Worm (Caenorhabditis elegans) whole organism, L4 larva: ENCODE measurements around the gene gei-14.

Experiments used
- F10B5.3 ChIP-seq: sonication (generic microtip); optimal IDR thresholded peaks from 2 replicates; lab custom pipeline; 2016; ENCODE audit warnings: mild to moderate bottlenecking, missing genetic modification characterization, missing compliant biosample characterization
- F26F4.8 ChIP-seq: fragments of 200-800 bp; sonication (Bioruptor generic); conservative IDR thresholded peaks from 2 replicates; pipeline ENCODE4 v1.3.6; 2022; ENCODE audit warnings: missing genetic modification characterization, missing compliant biosample characterization
- F49E8.2 ChIP-seq: sonication (generic microtip); optimal IDR thresholded peaks from 2 replicates; lab custom pipeline; 2016; ENCODE audit warnings: missing compliant biosample characterization, mild to moderate bottlenecking, missing genetic modification characterization, borderline replicate concordance
- R02D3.7 ChIP-seq: fragments of 150-350 bp; sonication (generic microtip); optimal IDR thresholded peaks from 3 replicates; lab custom pipeline; 2014; ENCODE audit warnings: missing biosample characterization, missing genetic modification characterization
- Y105C5A.15 ChIP-seq: fragments of 200-800 bp; sonication (Bioruptor generic); IDR thresholded peaks from 2 replicates; pipeline ENCODE4 v1.3.6; 2022; ENCODE audit warnings: missing genetic modification characterization, missing compliant biosample characterization
- Y5F2A.4 ChIP-seq: fragments of 200-800 bp; sonication (Bioruptor generic); optimal IDR thresholded peaks from 2 replicates; lab custom pipeline; 2018; ENCODE audit warnings: mild to moderate bottlenecking, missing genetic modification characterization, missing compliant biosample characterization
- aly-2 ChIP-seq: sonication (generic microtip); optimal IDR thresholded peaks from 2 replicates; lab custom pipeline; 2018; ENCODE audit warnings: missing biosample characterization, missing genetic modification characterization
- ceh-32 ChIP-seq: sonication (generic microtip); optimal IDR thresholded peaks from 2 replicates; lab custom pipeline; 2016; ENCODE audit warnings: mild to moderate bottlenecking, missing genetic modification characterization, missing compliant biosample characterization; ENCODE audit not compliant: poor library complexity
- ceh-44 ChIP-seq: fragments of 200-800 bp; sonication (Bioruptor generic); IDR thresholded peaks from 2 replicates; pipeline ENCODE4 v1.3.6; 2022; ENCODE audit warnings: missing genetic modification reagents, missing genetic modification characterization, missing compliant biosample characterization
- ceh-62 ChIP-seq: sonication (generic microtip); optimal IDR thresholded peaks from 2 replicates; lab custom pipeline; 2017; ENCODE audit warnings: missing biosample characterization, missing genetic modification characterization
- ctbp-1 ChIP-seq: fragments of 200-800 bp; sonication (Bioruptor generic); IDR thresholded peaks from 2 replicates; pipeline ENCODE4 v1.3.6; 2022; ENCODE audit warnings: missing genetic modification reagents, missing genetic modification characterization, missing compliant biosample characterization
- daf-16 ChIP-seq, 3 experiments: sonication (generic microtip); optimal IDR thresholded peaks; 2 replicates each; lab custom pipeline; 2016 to 2017; ENCODE audit warnings: missing genetic modification characterization in 3 of 3, missing genetic modification reagents in 3 of 3, mild to moderate bottlenecking in 2 of 3, missing compliant biosample characterization in 2 of 3, missing biosample characterization in 1 of 3, moderate library complexity in 1 of 3
- daf-19 ChIP-seq: fragments of 200-800 bp; sonication (Bioruptor generic); conservative IDR thresholded peaks from 2 replicates; pipeline ENCODE4 v1.3.6; 2022; ENCODE audit warnings: missing genetic modification characterization, missing compliant biosample characterization
- daf-8 ChIP-seq: fragments of 200-800 bp; sonication (Bioruptor generic); IDR thresholded peaks from 2 replicates; pipeline ENCODE4 v1.3.6; 2022; ENCODE audit warnings: missing genetic modification characterization, missing compliant biosample characterization
- dmd-9 ChIP-seq: fragments of 200-800 bp; sonication (Bioruptor generic); IDR thresholded peaks from 2 replicates; pipeline ENCODE4 v1.3.6; 2022; ENCODE audit warnings: missing genetic modification reagents, missing genetic modification characterization, missing compliant biosample characterization
- dpl-1 ChIP-seq: fragments of 150-350 bp; optimal IDR thresholded peaks from 2 replicates; lab custom pipeline; 2014; ENCODE audit warnings: missing biosample characterization, missing genetic modification reagents, missing genetic modification characterization
- fkh-10 ChIP-seq: fragments of 150-350 bp; optimal IDR thresholded peaks from 2 replicates; lab custom pipeline; 2014; ENCODE audit warnings: missing biosample characterization, missing genetic modification reagents, missing genetic modification characterization
- hif-1 ChIP-seq, 2 experiments: sonication (generic microtip); optimal IDR thresholded peaks; 2 replicates each; lab custom pipeline; 2016 to 2017; ENCODE audit warnings: missing compliant biosample characterization in 2 of 2, missing genetic modification characterization in 2 of 2, missing genetic modification reagents in 2 of 2, missing genotype in 2 of 2, mild to moderate bottlenecking in 1 of 2
- hlh-30 ChIP-seq: sonication (generic microtip); optimal IDR thresholded peaks from 2 replicates; lab custom pipeline; 2017; ENCODE audit warnings: antibody characterized with exemption, mild to moderate bottlenecking, missing genetic modification characterization, missing compliant biosample characterization; ENCODE audit not compliant: insufficient read depth
- hmg-1.1 ChIP-seq: fragments of 200-800 bp; sonication (Bioruptor generic); IDR thresholded peaks from 2 replicates; pipeline ENCODE4 v1.3.6; 2022; ENCODE audit warnings: missing genetic modification reagents, missing genetic modification characterization, missing compliant biosample characterization
- lin-13 ChIP-seq: fragments of 150-350 bp; optimal IDR thresholded peaks from 2 replicates; lab custom pipeline; 2014; ENCODE audit warnings: missing biosample characterization, missing genetic modification reagents, missing genetic modification characterization
- lin-38 ChIP-seq: fragments of 200-800 bp; sonication (Bioruptor generic); IDR thresholded peaks from 2 replicates; pipeline ENCODE4 v1.3.6; 2022; ENCODE audit warnings: missing genetic modification reagents, missing genetic modification characterization, missing compliant biosample characterization
- lir-3 ChIP-seq: sonication (generic microtip); optimal IDR thresholded peaks from 2 replicates; lab custom pipeline; 2016; ENCODE audit warnings: mild to moderate bottlenecking, missing genetic modification characterization, missing compliant biosample characterization
- lsy-2 ChIP-seq, 2 experiments: fragments of 150-350 bp in 1 of 2; sonication (generic microtip) in 1 of 2; optimal IDR thresholded peaks; 2 replicates each; lab custom pipeline; 2014 to 2017; ENCODE audit warnings: missing biosample characterization in 2 of 2, missing genetic modification characterization in 2 of 2
- madf-5 ChIP-seq, 2 experiments: fragments of 200-800 bp; sonication (Bioruptor generic); IDR thresholded peaks; 2 replicates each; pipeline ENCODE4 v1.3.6; 2022; ENCODE audit warnings: missing compliant biosample characterization in 2 of 2, missing genetic modification characterization in 2 of 2
- mdl-1 ChIP-seq, 2 experiments: fragments of 150-350 bp in 1 of 2; sonication (generic microtip) in 1 of 2; optimal IDR thresholded peaks; 2 replicates each; lab custom pipeline; 2014 to 2017; ENCODE audit warnings: missing biosample characterization in 2 of 2, missing genetic modification characterization in 2 of 2
- mep-1 ChIP-seq: fragments of 150-350 bp; sonication (generic microtip); optimal IDR thresholded peaks from 3 replicates; lab custom pipeline; 2014; ENCODE audit warnings: missing biosample characterization, missing genetic modification characterization
- mes-2 ChIP-seq: sonication (generic microtip); optimal IDR thresholded peaks from 2 replicates; lab custom pipeline; 2016; ENCODE audit warnings: missing genotype, mild to moderate bottlenecking, missing genetic modification characterization, missing compliant biosample characterization; ENCODE audit not compliant: poor library complexity, severe bottlenecking
- nhr-102 ChIP-seq: sonication (generic microtip); optimal IDR thresholded peaks from 2 replicates; lab custom pipeline; 2016; ENCODE audit warnings: mild to moderate bottlenecking, missing genetic modification characterization, moderate library complexity, missing compliant biosample characterization
- nhr-111 ChIP-seq: fragments of 200-800 bp; sonication (Bioruptor generic); optimal IDR thresholded peaks from 2 replicates; lab custom pipeline; 2018; ENCODE audit warnings: mild to moderate bottlenecking, missing genetic modification characterization, missing compliant biosample characterization
- nhr-237 ChIP-seq: sonication (generic microtip); optimal IDR thresholded peaks from 2 replicates; lab custom pipeline; 2017; ENCODE audit warnings: missing biosample characterization, missing genetic modification characterization
- nhr-28 ChIP-seq: fragments of 150-350 bp; optimal IDR thresholded peaks from 2 replicates; lab custom pipeline; 2014; ENCODE audit warnings: missing biosample characterization, missing genetic modification characterization
- nhr-42 ChIP-seq: fragments of 200-800 bp; sonication (Bioruptor generic); IDR thresholded peaks from 2 replicates; pipeline ENCODE4 v1.3.6; 2022; ENCODE audit warnings: missing genetic modification characterization, missing compliant biosample characterization
- nhr-6 ChIP-seq: fragments of 150-350 bp; optimal IDR thresholded peaks from 2 replicates; lab custom pipeline; 2014; ENCODE audit warnings: missing biosample characterization, missing genetic modification characterization
- nhr-76 ChIP-seq: fragments of 150-350 bp; optimal IDR thresholded peaks from 2 replicates; lab custom pipeline; 2014; ENCODE audit warnings: missing biosample characterization, missing genetic modification characterization
- pha-4 ChIP-seq, 2 experiments: fragments of 150-350 bp in 1 of 2; fragments of 200-800 bp in 1 of 2; sonication (Bioruptor generic) in 1 of 2; IDR thresholded peaks in 1 of 2; optimal IDR thresholded peaks in 1 of 2; 2 replicates each; pipeline versions ENCODE4 v1.3.6 to Lab custom; 2014 to 2022; ENCODE audit warnings: missing genetic modification characterization in 2 of 2, missing genetic modification reagents in 2 of 2, missing biosample characterization in 1 of 2, missing compliant biosample characterization in 1 of 2
- php-3 ChIP-seq: fragments of 200-800 bp; sonication (Bioruptor generic); IDR thresholded peaks from 2 replicates; pipeline ENCODE4 v1.3.6; 2022; ENCODE audit warnings: missing genetic modification reagents, missing genetic modification characterization, missing compliant biosample characterization
- pqm-1 ChIP-seq: sonication (generic microtip); optimal IDR thresholded peaks from 2 replicates; lab custom pipeline; 2017; ENCODE audit warnings: missing biosample characterization, missing genetic modification characterization
- rbr-2 ChIP-seq: sonication (generic microtip); optimal IDR thresholded peaks from 2 replicates; lab custom pipeline; 2016; ENCODE audit warnings: missing genotype, missing genetic modification characterization, missing compliant biosample characterization
- sdz-12 ChIP-seq: fragments of 200-800 bp; sonication (Bioruptor generic); optimal IDR thresholded peaks from 2 replicates; lab custom pipeline; 2018; ENCODE audit warnings: mild to moderate bottlenecking, missing genetic modification characterization, missing compliant biosample characterization
- skn-1 ChIP-seq: fragments of 150-350 bp; optimal IDR thresholded peaks from 2 replicates; lab custom pipeline; 2014; ENCODE audit warnings: missing biosample characterization, missing genetic modification characterization
- snpc-1.2 ChIP-seq: fragments of 200-800 bp; sonication (Bioruptor generic); IDR thresholded peaks from 2 replicates; pipeline ENCODE4 v1.3.6; 2022; ENCODE audit warnings: missing genetic modification reagents, missing genetic modification characterization, missing compliant biosample characterization
- spr-1 ChIP-seq: sonication (generic microtip); optimal IDR thresholded peaks from 2 replicates; lab custom pipeline; 2016; ENCODE audit warnings: mild to moderate bottlenecking, missing genetic modification characterization, missing compliant biosample characterization
- unc-130 ChIP-seq: sonication (generic microtip); optimal IDR thresholded peaks from 2 replicates; lab custom pipeline; 2016; ENCODE audit warnings: missing genetic modification reagents, missing genetic modification characterization, missing compliant biosample characterization
- unc-39 ChIP-seq: sonication (generic microtip); optimal IDR thresholded peaks from 2 replicates; lab custom pipeline; 2017; ENCODE audit warnings: missing biosample characterization, missing genetic modification characterization
- unc-62 ChIP-seq, 3 experiments: fragments of 150-350 bp in 1 of 3; sonication (generic microtip); optimal IDR thresholded peaks in 2 of 3; peaks in 1 of 3; 1 replicate in 1 of 3; 2 replicates in 2 of 3; lab custom pipeline; 2014 to 2017; ENCODE audit warnings: missing biosample characterization in 3 of 3, missing genetic modification characterization in 3 of 3, missing genetic modification reagents in 3 of 3, missing genotype in 1 of 3
- zfp-2 ChIP-seq: sonication (generic microtip); optimal IDR thresholded peaks from 2 replicates; lab custom pipeline; 2016; ENCODE audit warnings: mild to moderate bottlenecking, missing genetic modification characterization, missing compliant biosample characterization
- zfp-3 ChIP-seq: fragments of 200-800 bp; sonication (Bioruptor generic); conservative IDR thresholded peaks from 2 replicates; pipeline ENCODE4 v1.3.6; 2022; ENCODE audit warnings: missing genetic modification reagents, missing genetic modification characterization, missing compliant biosample characterization
- ztf-7 ChIP-seq: fragments of 150-350 bp; optimal IDR thresholded peaks from 2 replicates; lab custom pipeline; 2014; ENCODE audit warnings: missing biosample characterization, missing genetic modification characterization

Gene gei-14

DNA sequence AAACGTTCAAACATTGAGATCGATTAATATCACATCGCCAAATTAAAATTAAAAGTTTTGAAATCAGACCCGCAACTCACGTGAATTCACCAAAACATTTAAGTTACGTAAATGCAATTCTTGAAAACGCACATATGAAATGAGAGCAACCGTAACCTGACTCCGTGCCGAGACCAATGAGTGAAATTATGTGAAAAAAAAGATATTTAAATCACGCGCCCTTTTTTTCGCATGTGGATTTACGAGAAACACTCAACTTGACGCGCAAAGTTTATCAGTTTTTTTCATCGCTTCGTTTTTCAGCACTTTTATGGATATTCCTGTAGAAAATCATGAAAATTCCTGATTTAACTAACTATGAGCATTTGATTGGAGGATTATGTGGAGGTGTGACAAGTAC lies at the start of gene gei-14, which contains the start of gene slc-25A32:
gei-14 (minus strand) TSS at position 175 of the 400 bp plus-strand sequence.
slc-25A32 (plus strand) TSS at position 242 of the 400 bp plus-strand sequence.
- TF ChIP-seq madf-5 (GFP tag; IDR thresholded peaks at IDR 0.05; lab: Robert Waterston, UW) (no peak), fkh-10 (GFP tag; lab: Kevin White, UChicago) (no peak), hlh-30 (tag; lab: Kevin White, UChicago) (peak; percentile 52), dmd-9 (GFP tag; lab: Robert Waterston, UW) (no peak), lsy-2 (tag; optimal IDR thresholded peaks at IDR 0.05; lab: Kevin White, UChicago) (peak in 1 of 2 experiments; percentile 82), ceh-62 (no peak), zfp-2 (tag; lab: Kevin White, UChicago) (no peak), ceh-44 (GFP tag; lab: Robert Waterston, UW) (no peak), lin-13 (GFP tag; lab: Kevin White, UChicago) (peak; percentile 45), mdl-1 (tag; optimal IDR thresholded peaks at IDR 0.05; lab: Kevin White, UChicago) (no peak), lir-3 (tag; lab: Kevin White, UChicago) (no peak), pqm-1 (tag; lab: Kevin White, UChicago) (no peak), ctbp-1 (no peak), sdz-12 (GFP tag; lab: Kevin White, UChicago) (no peak), unc-130 (GFP tag; lab: Kevin White, UChicago) (peak; percentile 65), pha-4 (GFP tag; IDR thresholded peaks at IDR 0.05; lab: Robert Waterston, UW) (no peak), pha-4 (tag; optimal IDR thresholded peaks at IDR 0.05; lab: Kevin White, UChicago) (peak; percentile 12), nhr-28 (tag; lab: Kevin White, UChicago) (no peak), mes-2 (peak; percentile 54), F49E8.2 (tag; lab: Kevin White, UChicago) (peak; percentile 45), R02D3.7 (peak; percentile 84), zfp-3 (GFP tag; lab: Robert Waterston, UW) (no peak), F26F4.8 (GFP tag; lab: Robert Waterston, UW) (no peak), hmg-1.1 (GFP tag; lab: Robert Waterston, UW) (no peak), Y5F2A.4 (GFP tag; lab: Kevin White, UChicago) (no peak), F10B5.3 (tag; lab: Kevin White, UChicago) (no peak), nhr-111 (no peak), daf-19 (GFP tag; lab: Robert Waterston, UW) (no peak), snpc-1.2 (no peak), nhr-237 (tag; lab: Kevin White, UChicago) (no peak), dpl-1 (peak; percentile 89), ceh-32 (tag; lab: Kevin White, UChicago) (no peak), nhr-102 (no peak), nhr-6 (tag; lab: Kevin White, UChicago) (peak; percentile 0), nhr-76 (tag; lab: Kevin White, UChicago) (no peak), aly-2 (tag; lab: Kevin White, UChicago) (no peak), lin-38 (peak; percentile 57), Y105C5A.15 (GFP tag; lab: Robert Waterston, UW) (no peak), daf-8 (GFP tag; lab: Robert Waterston, UW) (no peak), ztf-7 (tag; lab: Kevin White, UChicago) (no peak)

DNA sequence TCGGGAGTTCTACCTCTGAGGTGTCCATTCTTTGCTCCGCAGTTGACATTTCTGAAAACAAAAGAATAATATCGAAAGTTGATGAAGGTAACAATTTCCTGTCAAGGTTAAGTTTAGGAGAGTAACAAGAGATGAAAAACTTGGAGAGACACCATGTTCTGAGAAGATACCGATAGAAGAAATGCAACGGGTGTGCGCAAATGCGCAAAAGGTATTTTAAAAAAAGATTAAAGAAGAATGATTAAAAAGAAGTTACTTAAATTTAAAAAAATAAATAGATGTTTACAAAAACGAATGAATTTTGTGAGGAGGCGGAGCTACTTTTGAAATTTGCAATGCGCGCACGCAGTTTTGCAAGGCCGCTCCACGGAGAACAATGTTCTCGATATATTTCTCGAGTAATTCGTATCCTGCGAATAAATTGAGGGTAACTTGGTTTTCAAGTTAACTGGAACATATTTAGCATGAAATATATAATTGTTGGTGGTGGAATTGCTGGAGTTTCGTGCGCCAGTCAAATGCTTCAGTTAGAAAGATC lies 49.0 kb upstream of the gei-14 start, which contains the start of the genes ran-3 and C26D10.3:
ran-3 (minus strand) TSS at position 51 of the 538 bp plus-strand sequence.
C26D10.3 (plus strand) TSS at position 385 of the 538 bp plus-strand sequence.
- TF ChIP-seq hif-1 (tag; optimal IDR thresholded peaks at IDR 0.05; lab: Kevin White, UChicago) (peak in 1 of 2 experiments; percentile 13), unc-39 (tag; lab: Kevin White, UChicago) (no peak), mes-2 (peak; percentile 91), R02D3.7 (no peak), rbr-2 (tag; lab: Kevin White, UChicago) (peak; percentile 17), nhr-42 (no peak), mep-1 (peak; percentile 42), lsy-2 (tag; optimal IDR thresholded peaks at IDR 0.05; lab: Kevin White, UChicago) (peak in 1 of 2 experiments; percentile 58), unc-62 (GFP tag; optimal IDR thresholded peaks at IDR 0.05 in 1 of 2; lab: Kevin White, UChicago) (no peak), unc-62 (tag; optimal IDR thresholded peaks at IDR 0.05; lab: Kevin White, UChicago) (no peak), php-3 (GFP tag; lab: Robert Waterston, UW) (no peak), daf-16 (GFP tag; optimal IDR thresholded peaks at IDR 0.05; lab: Kevin White, UChicago) (no peak), daf-16 (tag; optimal IDR thresholded peaks at IDR 0.05; lab: Kevin White, UChicago) (peak; percentile 62), spr-1 (tag; lab: Kevin White, UChicago) (no peak), dpl-1 (peak; percentile 69), skn-1 (tag; lab: Kevin White, UChicago) (no peak), lin-38 (peak; percentile 51; the same call in 1 of the 2 replicates), daf-8 (GFP tag; lab: Robert Waterston, UW) (no peak)
